Fruit fly (Drosophila melanogaster) whole organism, embryonic: ENCODE results near the gene HipHop.

Source experiments
- Awh ChIP-seq: fragments of 200-800 bp; sonication (Bioruptor generic); IDR thresholded peaks from 2 replicates; pipeline ENCODE4, ENCODE4 v1.3.6; 2022; ENCODE audit warnings: missing biosample characterization, missing genetic modification characterization
- CG10209 ChIP-seq: fragments of 200-800 bp; sonication (Bioruptor generic); optimal IDR thresholded peaks from 3 replicates; lab custom pipeline; 2017; ENCODE audit warnings: missing biosample characterization, mild to moderate bottlenecking, missing genetic modification characterization, missing genetic modification reagents
- CG13287 ChIP-seq: fragments of 200-800 bp; sonication (Bioruptor generic); IDR thresholded peaks from 2 replicates; pipeline ENCODE4 v1.3.6; 2022; ENCODE audit warnings: missing biosample characterization, missing genetic modification characterization; ENCODE audit not compliant: partially characterized antibody
- CG15073 ChIP-seq: fragments of 200-800 bp; sonication (Bioruptor generic); optimal IDR thresholded peaks from 2 replicates; lab custom pipeline; 2016; ENCODE audit warnings: missing biosample characterization, missing genetic modification characterization
- CG16815 ChIP-seq: fragments of 200-800 bp; sonication (Bioruptor generic); optimal IDR thresholded peaks from 3 replicates; lab custom pipeline; 2017; ENCODE audit warnings: missing biosample characterization, mild to moderate bottlenecking, missing genetic modification characterization
- CG17328 ChIP-seq: fragments of 200-800 bp; sonication (Bioruptor generic); IDR thresholded peaks from 2 replicates; pipeline ENCODE4 v1.3.6; 2022; ENCODE audit warnings: missing biosample characterization, missing genetic modification characterization
- CG18764 ChIP-seq: fragments of 200-800 bp; sonication (Bioruptor generic); optimal IDR thresholded peaks from 3 replicates; lab custom pipeline; 2016; ENCODE audit warnings: missing biosample characterization, missing genetic modification characterization
- CG2202 ChIP-seq: fragments of 200-800 bp; sonication (Bioruptor generic); optimal IDR thresholded peaks from 2 replicates; lab custom pipeline; 2018; ENCODE audit warnings: missing biosample characterization, mild to moderate bottlenecking, missing genetic modification characterization
- CG30020 ChIP-seq: fragments of 200-800 bp; optimal IDR thresholded peaks from 2 replicates; lab custom pipeline; 2019; ENCODE audit warnings: missing biosample characterization, mild to moderate bottlenecking, missing genetic modification characterization, moderate library complexity
- CG30403 ChIP-seq: fragments of 200-800 bp; sonication (Bioruptor generic); optimal IDR thresholded peaks from 3 replicates; lab custom pipeline; 2016; ENCODE audit warnings: missing biosample characterization, missing genetic modification characterization
- CG3065 ChIP-seq: fragments of 200-800 bp; sonication (Bioruptor generic); optimal IDR thresholded peaks from 2 replicates; lab custom pipeline; 2016; ENCODE audit warnings: missing biosample characterization, missing genetic modification characterization
- CG31388 ChIP-seq: fragments of 200-800 bp; sonication (Bioruptor generic); optimal IDR thresholded peaks from 2 replicates; lab custom pipeline; 2016; ENCODE audit warnings: missing biosample characterization, missing genetic modification characterization
- CG3726 ChIP-seq: fragments of 200-800 bp; sonication (Bioruptor generic); IDR thresholded peaks from 3 replicates; pipeline ENCODE4, ENCODE4 v1.3.6; 2022; ENCODE audit warnings: missing biosample characterization, missing genetic modification characterization
- CG3995 ChIP-seq: fragments of 200-800 bp; sonication (Bioruptor generic); optimal IDR thresholded peaks from 3 replicates; lab custom pipeline; 2016; ENCODE audit warnings: missing biosample characterization, missing genetic modification characterization
- CG5245 ChIP-seq: fragments of 200-800 bp; sonication (Bioruptor generic); optimal IDR thresholded peaks from 3 replicates; lab custom pipeline; 2016; ENCODE audit warnings: missing biosample characterization, missing genetic modification characterization
- CG8388 ChIP-seq: fragments of 200-800 bp; sonication (Bioruptor generic); optimal IDR thresholded peaks from 2 replicates; lab custom pipeline; 2019; ENCODE audit warnings: missing biosample characterization, mild to moderate bottlenecking, missing genetic modification characterization, moderate library complexity
- CG8478 ChIP-seq: fragments of >200 bp; optimal IDR thresholded peaks from 2 replicates; lab custom pipeline; 2018
- CG9876 ChIP-seq: fragments of 200-800 bp; sonication (Bioruptor generic); optimal IDR thresholded peaks from 2 replicates; lab custom pipeline; 2016; ENCODE audit warnings: missing biosample characterization, missing genetic modification characterization
- D19B ChIP-seq: fragments of 200-800 bp; sonication (Bioruptor generic); optimal IDR thresholded peaks from 2 replicates; lab custom pipeline; 2017; ENCODE audit warnings: missing biosample characterization, mild to moderate bottlenecking, missing genetic modification characterization
- ERR ChIP-seq: fragments of 200-800 bp; sonication (Bioruptor generic); optimal IDR thresholded peaks from 2 replicates; lab custom pipeline; 2016; ENCODE audit warnings: missing biosample characterization, missing genetic modification characterization
- Gug ChIP-seq: fragments of 200-800 bp; sonication (Bioruptor generic); IDR thresholded peaks from 4 replicates; pipeline ENCODE4 v1.3.6; 2022; ENCODE audit warnings: missing biosample characterization, missing genetic modification characterization
- HmgD ChIP-seq: fragments of 200-800 bp; sonication (Bioruptor generic); optimal IDR thresholded peaks from 3 replicates; lab custom pipeline; 2016; ENCODE audit warnings: missing biosample characterization, missing genetic modification characterization
- Hr39 ChIP-seq: fragments of >200 bp; optimal IDR thresholded peaks from 2 replicates; lab custom pipeline; 2017
- Kr ChIP-seq: fragments of 200-800 bp; sonication (Bioruptor generic); optimal IDR thresholded peaks from 2 replicates; lab custom pipeline; 2017; ENCODE audit warnings: missing biosample characterization, mild to moderate bottlenecking, missing genetic modification characterization
- Lhr ChIP-seq: fragments of 200-800 bp; sonication (Bioruptor generic); optimal IDR thresholded peaks from 3 replicates; lab custom pipeline; 2017; ENCODE audit warnings: mild to moderate bottlenecking, missing biosample characterization, missing genetic modification reagents, missing genetic modification characterization
- Lpt ChIP-seq: fragments of >200 bp; optimal IDR thresholded peaks from 2 replicates; lab custom pipeline; 2018; ENCODE audit warnings: missing biosample characterization, missing genetic modification characterization
- Max ChIP-seq: fragments of 200-800 bp; sonication (Bioruptor generic); optimal IDR thresholded peaks from 2 replicates; lab custom pipeline; 2016; ENCODE audit warnings: missing biosample characterization, mild to moderate bottlenecking, missing genetic modification characterization
- Neu2 ChIP-seq: fragments of 200-800 bp; sonication (Bioruptor generic); optimal IDR thresholded peaks from 3 replicates; lab custom pipeline; 2016; ENCODE audit warnings: missing biosample characterization, missing genetic modification characterization, borderline replicate concordance
- Opbp ChIP-seq: fragments of 200-800 bp; sonication (Bioruptor generic); IDR thresholded peaks from 3 replicates; pipeline ENCODE4 v1.3.6; 2022; ENCODE audit warnings: missing biosample characterization, missing genetic modification characterization; ENCODE audit not compliant: partially characterized antibody
- PHDP ChIP-seq: fragments of 200-800 bp; sonication (Bioruptor generic); optimal IDR thresholded peaks from 3 replicates; lab custom pipeline; 2018; ENCODE audit warnings: missing biosample characterization, mild to moderate bottlenecking, missing genetic modification characterization, moderate library complexity
- Trl ChIP-seq, 3 experiments: fragments of >200 bp in 2 of 3; fragments of 200-800 bp in 1 of 3; sonication (Bioruptor generic) in 1 of 3; optimal IDR thresholded peaks; 2 replicates in 1 of 3; 3 replicates in 2 of 3; lab custom pipeline; 2016 to 2017; ENCODE audit warnings: missing biosample characterization in 1 of 3, missing genetic modification characterization in 1 of 3
- Xbp1 ChIP-seq: fragments of 200-800 bp; sonication (Bioruptor generic); optimal IDR thresholded peaks from 3 replicates; lab custom pipeline; 2016; ENCODE audit warnings: missing biosample characterization, mild to moderate bottlenecking, missing genetic modification characterization
- ara ChIP-seq: fragments of 200-800 bp; sonication (Bioruptor generic); IDR thresholded peaks from 2 replicates; pipeline ENCODE4 v1.3.6; 2022; ENCODE audit warnings: missing biosample characterization, missing genetic modification characterization
- bbx ChIP-seq: fragments of 200-800 bp; sonication (Bioruptor generic); IDR thresholded peaks from 2 replicates; pipeline ENCODE4 v1.3.6; 2022; ENCODE audit warnings: missing biosample characterization, missing genetic modification characterization; ENCODE audit not compliant: partially characterized antibody
- dpn ChIP-seq, 2 experiments: fragments of 200-800 bp; sonication (Bioruptor generic); optimal IDR thresholded peaks; 3 replicates each; lab custom pipeline; 2016; ENCODE audit warnings: missing biosample characterization in 2 of 2, missing genetic modification characterization in 2 of 2
- fd96Cb ChIP-seq: fragments of 200-800 bp; sonication (Bioruptor generic); optimal IDR thresholded peaks from 2 replicates; lab custom pipeline; 2018; ENCODE audit warnings: missing biosample characterization, mild to moderate bottlenecking, missing genetic modification characterization, moderate library complexity
- fru ChIP-seq: fragments of >200 bp; optimal IDR thresholded peaks from 2 replicates; lab custom pipeline; 2017
- ftz-f1 ChIP-seq: fragments of 200-800 bp; sonication (Bioruptor generic); optimal IDR thresholded peaks from 2 replicates; lab custom pipeline; 2016; ENCODE audit warnings: missing biosample characterization, missing genetic modification characterization
- gem ChIP-seq: fragments of 200-800 bp; sonication (Bioruptor generic); optimal IDR thresholded peaks from 2 replicates; lab custom pipeline; 2019; ENCODE audit warnings: missing biosample characterization, mild to moderate bottlenecking, missing genetic modification characterization, moderate library complexity
- hb ChIP-seq: fragments of 200-800 bp; sonication (Bioruptor generic); IDR thresholded peaks from 3 replicates; pipeline ENCODE4 v1.3.6; 2022; ENCODE audit warnings: missing biosample characterization, missing genetic modification characterization; ENCODE audit not compliant: partially characterized antibody
- her ChIP-seq: fragments of 200-800 bp; sonication (Bioruptor generic); optimal IDR thresholded peaks from 2 replicates; lab custom pipeline; 2016; ENCODE audit warnings: missing biosample characterization, missing genetic modification characterization
- knrl ChIP-seq: fragments of 200-800 bp; sonication (Bioruptor generic); IDR thresholded peaks from 3 replicates; pipeline ENCODE4 v1.3.6; 2022; ENCODE audit warnings: missing biosample characterization, missing genetic modification characterization; ENCODE audit not compliant: partially characterized antibody
- p53 ChIP-seq: fragments of 200-800 bp; sonication (Bioruptor generic); optimal IDR thresholded peaks from 2 replicates; lab custom pipeline; 2016; ENCODE audit warnings: missing biosample characterization, missing genetic modification characterization
- prd ChIP-seq, 3 experiments: fragments of >200 bp in 2 of 3; fragments of 200-800 bp in 1 of 3; sonication (Bioruptor generic) in 1 of 3; optimal IDR thresholded peaks in 2 of 3; IDR thresholded peaks in 1 of 3; 2 replicates in 2 of 3; 3 replicates in 1 of 3; pipeline versions ENCODE4 v1.3.6 to Lab custom; 2017 to 2022; ENCODE audit warnings: missing biosample characterization in 1 of 3, missing genetic modification characterization in 1 of 3
- repo ChIP-seq: fragments of 200-800 bp; sonication (Bioruptor generic); optimal IDR thresholded peaks from 2 replicates; lab custom pipeline; 2016; ENCODE audit warnings: missing biosample characterization, missing genetic modification characterization
- rib ChIP-seq: fragments of 200-800 bp; sonication (Bioruptor generic); IDR thresholded peaks from 2 replicates; pipeline ENCODE4 v1.3.6; 2022; ENCODE audit warnings: missing biosample characterization, missing genetic modification characterization
- schlank ChIP-seq: fragments of 200-800 bp; sonication (Bioruptor generic); optimal IDR thresholded peaks from 2 replicates; lab custom pipeline; 2018; ENCODE audit warnings: missing biosample characterization, mild to moderate bottlenecking, missing genetic modification characterization
- stc ChIP-seq: fragments of 200-800 bp; sonication (Bioruptor generic); IDR thresholded peaks from 2 replicates; pipeline ENCODE4 v1.3.6; 2022; ENCODE audit warnings: missing biosample characterization, missing genetic modification characterization
- sug ChIP-seq: fragments of 200-800 bp; optimal IDR thresholded peaks from 2 replicates; lab custom pipeline; 2019; ENCODE audit warnings: missing biosample characterization, mild to moderate bottlenecking, missing genetic modification characterization, moderate library complexity
- tll ChIP-seq, 2 experiments: fragments of 200-800 bp in 1 of 2; fragments of >200 bp in 1 of 2; sonication (Bioruptor generic) in 1 of 2; optimal IDR thresholded peaks; 2 replicates each; lab custom pipeline; 2017 to 2019; ENCODE audit warnings: missing biosample characterization in 2 of 2, missing genetic modification characterization in 2 of 2, mild to moderate bottlenecking in 1 of 2, moderate library complexity in 1 of 2
- z ChIP-seq: fragments of 200-800 bp; sonication (Bioruptor generic); IDR thresholded peaks from 3 replicates; pipeline ENCODE4 v1.3.6; 2022; ENCODE audit warnings: missing biosample characterization, missing genetic modification characterization

Gene HipHop

DNA sequence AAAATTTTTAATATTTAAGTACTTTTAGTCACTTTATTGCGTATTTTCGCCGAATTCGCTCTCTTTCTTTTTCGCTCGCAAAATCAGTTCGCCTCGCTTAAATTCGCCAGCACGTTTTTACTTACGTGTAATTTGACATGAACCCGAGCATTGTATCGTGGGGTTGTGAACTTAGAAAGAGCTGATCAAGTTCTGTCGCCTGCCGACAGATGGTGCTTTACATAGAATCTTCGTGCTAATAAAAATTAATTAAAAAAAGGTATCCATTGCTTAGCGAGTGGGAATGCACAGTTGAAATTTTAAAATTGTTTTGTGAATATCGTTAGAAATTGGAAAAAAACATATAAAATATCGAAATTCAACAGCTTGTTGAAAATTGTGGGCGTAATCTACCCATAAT is 27.5 kb downstream of the HipHop start (continued):
- TF ChIP-seq CG30020 (tag; lab: Kevin White, UChicago) (peak; percentile 12), Opbp (GFP tag; lab: Robert Waterston, UW) (no peak), fd96Cb (tag; lab: Kevin White, UChicago) (peak; percentile 14), Hr39 (lab: Kevin White, UChicago) (no peak), stc (GFP tag; lab: Robert Waterston, UW) (peak; percentile 65; the same call in 1 of the 2 replicates), dpn (GFP tag; optimal IDR thresholded peaks at IDR 0.05; lab: Kevin White, UChicago) (peak; percentile 72 to 75), Awh (no peak), CG2202 (tag; lab: Kevin White, UChicago) (peak; percentile 35), ERR (peak; percentile 16), bbx (no peak), p53 (GFP tag; lab: Kevin White, UChicago) (peak; percentile 48), repo (peak; percentile 51), her (GFP tag; lab: Kevin White, UChicago) (peak; percentile 64), CG5245 (peak; percentile 57), D19B (GFP tag; lab: Kevin White, UChicago) (no peak), rib (GFP tag; lab: Robert Waterston, UW) (peak; percentile 28; the same call in 1 of the 2 replicates), HmgD (GFP tag; lab: Kevin White, UChicago) (peak; percentile 65), CG9876 (GFP tag; lab: Kevin White, UChicago) (peak; percentile 55), CG3995 (GFP tag; lab: Kevin White, UChicago) (peak; percentile 66), CG8388 (GFP tag; lab: Kevin White, UChicago) (peak; percentile 38), Max (GFP tag; lab: Kevin White, UChicago) (peak; percentile 61), gem (tag; lab: Kevin White, UChicago) (peak; percentile 61), hb (GFP tag; lab: Robert Waterston, UW) (no peak), fru (no peak), knrl (GFP tag; lab: Robert Waterston, UW) (no peak), CG18764 (GFP tag; lab: Kevin White, UChicago) (peak; percentile 48), CG15073 (GFP tag; lab: Kevin White, UChicago) (no peak), Trl (optimal IDR thresholded peaks at IDR 0.05; lab: Kevin White, UChicago) (no peak), Trl (GFP tag; optimal IDR thresholded peaks at IDR 0.05; lab: Kevin White, UChicago) (peak; percentile 82), CG3065 (GFP tag; lab: Kevin White, UChicago) (peak; percentile 32), PHDP (peak; percentile 78), Gug (GFP tag; lab: Robert Waterston, UW) (no peak; the same call in 3 of the 4 replicates), CG30403 (GFP tag; lab: Kevin White, UChicago) (peak; percentile 64), Lhr (GFP tag; lab: Kevin White, UChicago) (peak; percentile 80), CG10209 (peak; percentile 67), tll (GFP tag; optimal IDR thresholded peaks at IDR 0.05; lab: Kevin White, UChicago) (no peak), Neu2 (GFP tag; lab: Kevin White, UChicago) (no peak), schlank (no peak), Xbp1 (GFP tag; lab: Kevin White, UChicago) (peak; percentile 84), Lpt (GFP tag; lab: Kevin White, UChicago) (no peak), Kr (no peak), ara (GFP tag; lab: Robert Waterston, UW) (no peak), CG13287 (peak; percentile 56), prd (optimal IDR thresholded peaks at IDR 0.05; lab: Kevin White, UChicago) (no peak), prd (GFP tag; IDR thresholded peaks at IDR 0.05; lab: Robert Waterston, UW) (no peak; the same call in 2 of the 3 replicates), CG31388 (GFP tag; lab: Kevin White, UChicago) (no peak), CG3726 (GFP tag; lab: Robert Waterston, UW) (no peak), sug (no peak), CG8478 (lab: Kevin White, UChicago) (no peak), ftz-f1 (GFP tag; lab: Kevin White, UChicago) (peak; percentile 83), CG16815 (GFP tag; lab: Kevin White, UChicago) (no peak), CG17328 (GFP tag; lab: Robert Waterston, UW) (peak; percentile 62; the same call in 1 of the 2 replicates), z (no peak)
